Worm (Caenorhabditis elegans) whole organism, early embryonic: ENCODE data around the gene F49E10.4.

Source experiments
- F13C5.2 ChIP-seq: sonication (generic microtip); optimal IDR thresholded peaks from 2 replicates; lab custom pipeline; 2017; ENCODE audit warnings: mild to moderate bottlenecking, missing genetic modification characterization, inconsistent platforms, missing compliant biosample characterization
- ama-1 ChIP-seq: fragments of 150-350 bp; optimal IDR thresholded peaks from 2 replicates; lab custom pipeline; 2014
- ceh-13 ChIP-seq: fragments of 200-800 bp; sonication (Bioruptor generic); optimal IDR thresholded peaks from 2 replicates; lab custom pipeline; 2018; ENCODE audit warnings: mild to moderate bottlenecking, missing genetic modification characterization, missing compliant biosample characterization
- ets-7 ChIP-seq: sonication (generic microtip); optimal IDR thresholded peaks from 2 replicates; lab custom pipeline; 2016; ENCODE audit warnings: missing genotype, missing genetic modification characterization, missing compliant biosample characterization
- flt-1 ChIP-seq: fragments of 200-800 bp; sonication (Bioruptor generic); IDR thresholded peaks from 2 replicates; pipeline ENCODE4 v1.3.6; 2022; ENCODE audit warnings: missing genetic modification characterization, missing compliant biosample characterization
- hmg-4 ChIP-seq: fragments of 200-800 bp; sonication (Bioruptor generic); optimal IDR thresholded peaks from 2 replicates; lab custom pipeline; 2018; ENCODE audit warnings: mild to moderate bottlenecking, missing genetic modification characterization, missing compliant biosample characterization
- scrt-1 ChIP-seq: fragments of 200-800 bp; sonication (Bioruptor generic); IDR thresholded peaks from 2 replicates; pipeline ENCODE4 v1.3.6; 2022; ENCODE audit warnings: missing genetic modification characterization, missing compliant biosample characterization
- sea-1 ChIP-seq: fragments of 200-800 bp; sonication (Bioruptor generic); conservative IDR thresholded peaks from 2 replicates; pipeline ENCODE4 v1.3.6; 2022; ENCODE audit warnings: missing genetic modification characterization, missing compliant biosample characterization
- tbx-11 ChIP-seq: fragments of 200-800 bp; sonication (Bioruptor generic); IDR thresholded peaks from 2 replicates; pipeline ENCODE4 v1.3.6; 2022; ENCODE audit warnings: missing genetic modification characterization, missing compliant biosample characterization
- tra-4 ChIP-seq: sonication (generic microtip); optimal IDR thresholded peaks from 2 replicates; lab custom pipeline; 2017; ENCODE audit warnings: missing genetic modification characterization, missing compliant biosample characterization

ce11 chrX:5850472-5850871 lies 25.2 kb upstream of the F49E10.4 start:
- TF ChIP-seq ama-1 (lab: Kevin White, UChicago) = no peak
- TF ChIP-seq flt-1 (GFP tag; lab: Robert Waterston, UW) = no peak
- no peak for TF ChIP-seq F13C5.2
- TF ChIP-seq ets-7 (tag; lab: Kevin White, UChicago) = no peak
- no peak for TF ChIP-seq ceh-13 (GFP tag; lab: Kevin White, UChicago)
- TF ChIP-seq tbx-11 (GFP tag; lab: Robert Waterston, UW) = no peak
- TF ChIP-seq hmg-4 (GFP tag; lab: Kevin White, UChicago) = no peak
- no peak for TF ChIP-seq sea-1
- TF ChIP-seq tra-4 = no peak
- TF ChIP-seq scrt-1 (GFP tag; lab: Robert Waterston, UW) = no peak
